Fruit fly (Drosophila melanogaster): ENCODE measurements around the gene CG7601.

Gene CG7601

dm6 chr3R:29756153-29756552 lies 19.6 kb upstream of the CG7601 start:
- TF ChIP-seq Hr83 (GFP tag; optimal IDR thresholded peaks at IDR 0.05; ENCODE audit: poor library complexity, severe bottlenecking) (no peak), sage (GFP tag; optimal IDR thresholded peaks at IDR 0.05) (no peak), woc (GFP tag; optimal IDR thresholded peaks at IDR 0.05) (no peak), ey (GFP tag; optimal IDR thresholded peaks at IDR 0.05) (no peak), N (GFP tag; optimal IDR thresholded peaks at IDR 0.05) (no peak), psq (GFP tag; optimal IDR thresholded peaks at IDR 0.05) (no peak)

dm6 chr3R:29755248-29755647 lies 18.7 kb upstream of the CG7601 start:
- TF ChIP-seq sv (GFP tag; optimal IDR thresholded peaks at IDR 0.05), result no peak
- peak in 1 of 2 experiments; percentile 1 for TF ChIP-seq foxo (GFP tag; optimal IDR thresholded peaks at IDR 0.05)
- TF ChIP-seq Dfd (GFP tag; optimal IDR thresholded peaks at IDR 0.05), result no peak
- TF ChIP-seq tai (GFP tag; optimal IDR thresholded peaks at IDR 0.05), result no peak
- no peak for TF ChIP-seq Hnf4 (GFP tag; optimal IDR thresholded peaks at IDR 0.05)

dm6 chr3R:29749304-29750066 lies 12.9 kb upstream of the CG7601 start:
- TF ChIP-seq N (GFP tag; optimal IDR thresholded peaks at IDR 0.05) (peak; percentile 61), psq (GFP tag; optimal IDR thresholded peaks at IDR 0.05) (no peak)

dm6 chr3R:29748591-29749303 lies 12.2 kb upstream of the CG7601 start, which contains the start of the genes ATPsyngamma and yata:
Gene ATPsyngamma (minus strand): TSS chr3R:29749163.
Gene yata (plus strand): TSS chr3R:29749219.
- TF ChIP-seq usp (GFP tag; optimal IDR thresholded peaks at IDR 0.05) (no peak), Hnf4 (GFP tag; optimal IDR thresholded peaks at IDR 0.05) (no peak), Dfd (GFP tag; optimal IDR thresholded peaks at IDR 0.05) (no peak), brk (GFP tag; optimal IDR thresholded peaks at IDR 0.05) (no peak), dmrt93B (GFP tag; optimal IDR thresholded peaks at IDR 0.05) (no peak), psq (GFP tag; optimal IDR thresholded peaks at IDR 0.05) (peak; percentile 35), HLH106 (tag; optimal IDR thresholded peaks at IDR 0.05) (peak; percentile 61), woc (GFP tag; optimal IDR thresholded peaks at IDR 0.05) (no peak), dl (GFP tag; optimal IDR thresholded peaks at IDR 0.05; ENCODE audit: insufficient read depth in 1 of 2, partially characterized antibody in 2 of 2) (no peak), sv (GFP tag; optimal IDR thresholded peaks at IDR 0.05) (no peak), Rel (GFP tag; optimal IDR thresholded peaks at IDR 0.05) (no peak), Rel (tag; optimal IDR thresholded peaks at IDR 0.05) (peak; percentile 76), GATAd (GFP tag; optimal IDR thresholded peaks at IDR 0.05) (no peak), rgr (GFP tag; optimal IDR thresholded peaks at IDR 0.05) (peak; percentile 39), Myc (optimal IDR thresholded peaks at IDR 0.05) (peak; percentile 30), ey (GFP tag; optimal IDR thresholded peaks at IDR 0.05) (no peak), h (GFP tag; optimal IDR thresholded peaks at IDR 0.05) (no peak), Sp1 (GFP tag; optimal IDR thresholded peaks at IDR 0.05) (peak; percentile 38), Hr83 (GFP tag; optimal IDR thresholded peaks at IDR 0.05; ENCODE audit: poor library complexity, severe bottlenecking) (no peak), CG9705 (GFP tag; optimal IDR thresholded peaks at IDR 0.05) (peak; percentile 10), Jra (GFP tag; optimal IDR thresholded peaks at IDR 0.05) (no peak)

dm6 chr3R:29745056-29745455 lies 8.5 kb upstream of the CG7601 start, which contains the start of the genes Wdr24 and IntS11:
Gene Wdr24 (minus strand): TSS chr3R:29745092.
Gene IntS11 (plus strand): TSS chr3R:29745337.
- TF ChIP-seq CrebA (GFP tag; optimal IDR thresholded peaks at IDR 0.05; ENCODE audit: borderline replicate concordance), result no peak
- TF ChIP-seq sage (GFP tag; optimal IDR thresholded peaks at IDR 0.05), result no peak
- peak; percentile 94 for TF ChIP-seq h (GFP tag; optimal IDR thresholded peaks at IDR 0.05)
- peak; percentile 95 for TF ChIP-seq Sp1 (GFP tag; optimal IDR thresholded peaks at IDR 0.05)
- no peak for TF ChIP-seq dl (GFP tag; optimal IDR thresholded peaks at IDR 0.05; ENCODE audit: insufficient read depth in 1 of 2, partially characterized antibody in 2 of 2)
- peak in 1 of 2 experiments; percentile 93 for TF ChIP-seq foxo (GFP tag; optimal IDR thresholded peaks at IDR 0.05)
- no peak for TF ChIP-seq lola (GFP tag; optimal IDR thresholded peaks at IDR 0.05)
- peak; percentile 99 for TF ChIP-seq HLH106 (tag; optimal IDR thresholded peaks at IDR 0.05)
- TF ChIP-seq Abd-B (GFP tag; optimal IDR thresholded peaks at IDR 0.05), result no peak
- TF ChIP-seq CG32264 (GFP tag; optimal IDR thresholded peaks at IDR 0.05), result peak; percentile 76
- no peak for TF ChIP-seq pan (optimal IDR thresholded peaks at IDR 0.05)
- TF ChIP-seq psq (GFP tag; optimal IDR thresholded peaks at IDR 0.05), result peak; percentile 87
- peak; percentile 66 for TF ChIP-seq GATAd (GFP tag; optimal IDR thresholded peaks at IDR 0.05)
- TF ChIP-seq sv (GFP tag; optimal IDR thresholded peaks at IDR 0.05), result peak; percentile 60
- peak; percentile 98 for TF ChIP-seq dmrt93B (GFP tag; optimal IDR thresholded peaks at IDR 0.05)
- TF ChIP-seq fru (GFP tag; optimal IDR thresholded peaks at IDR 0.05), result peak; percentile 91
- peak; percentile 90 for TF ChIP-seq OdsH (GFP tag; optimal IDR thresholded peaks at IDR 0.05)
- TF ChIP-seq Jra (GFP tag; optimal IDR thresholded peaks at IDR 0.05), result no peak
- peak; percentile 95 for TF ChIP-seq CG9705 (GFP tag; optimal IDR thresholded peaks at IDR 0.05)
- TF ChIP-seq jim (GFP tag; optimal IDR thresholded peaks at IDR 0.05), result no peak
- TF ChIP-seq Vsx2 (GFP tag; optimal IDR thresholded peaks at IDR 0.05; ENCODE audit: partially characterized antibody), result no peak
- peak; percentile 45 for TF ChIP-seq Mio (GFP tag; optimal IDR thresholded peaks at IDR 0.05)
- peak; percentile 94 for TF ChIP-seq rgr (GFP tag; optimal IDR thresholded peaks at IDR 0.05)
- TF ChIP-seq Rel (GFP tag; optimal IDR thresholded peaks at IDR 0.05), result no peak
- peak; percentile 86 for TF ChIP-seq Rel (tag; optimal IDR thresholded peaks at IDR 0.05)
- TF ChIP-seq N (GFP tag; optimal IDR thresholded peaks at IDR 0.05), result no peak
- no peak for TF ChIP-seq dsf (GFP tag; optimal IDR thresholded peaks at IDR 0.05; ENCODE audit: borderline replicate concordance)
- peak; percentile 87 for TF ChIP-seq woc (GFP tag; optimal IDR thresholded peaks at IDR 0.05)
- peak; percentile 85 for TF ChIP-seq br (GFP tag; optimal IDR thresholded peaks at IDR 0.05)

Data from whole organism, wandering third instar larva.